Fruit fly (Drosophila melanogaster) whole organism, adult: Measurements from ENCODE around the gene CG14332.

Experiments
- CG14711 ChIP-seq: fragments of 200-800 bp; sonication (Bioruptor generic); optimal IDR thresholded peaks from 2 replicates; lab custom pipeline; 2018; ENCODE audit warnings: missing biosample characterization, mild to moderate bottlenecking, missing genetic modification characterization, moderate library complexity
- CG33017 ChIP-seq: fragments of 200-800 bp; sonication (Bioruptor generic); optimal IDR thresholded peaks from 2 replicates; lab custom pipeline; 2018; ENCODE audit warnings: missing biosample characterization, mild to moderate bottlenecking, missing genetic modification characterization, moderate library complexity
- CG5204 ChIP-seq: fragments of 200-800 bp; sonication (Bioruptor generic); optimal IDR thresholded peaks from 2 replicates; lab custom pipeline; 2016; ENCODE audit warnings: missing biosample characterization, missing genetic modification characterization
- CG7045 ChIP-seq: fragments of 200-800 bp; sonication (Bioruptor generic); optimal IDR thresholded peaks from 2 replicates; lab custom pipeline; 2017; ENCODE audit warnings: missing biosample characterization, mild to moderate bottlenecking, missing genetic modification characterization
- CG7101 ChIP-seq: fragments of 200-800 bp; sonication (Bioruptor generic); optimal IDR thresholded peaks from 2 replicates; lab custom pipeline; 2018; ENCODE audit warnings: missing biosample characterization, mild to moderate bottlenecking, missing genetic modification characterization, moderate library complexity
- Clk ChIP-seq: fragments of 200-800 bp; sonication (Bioruptor generic); optimal IDR thresholded peaks from 2 replicates; lab custom pipeline; 2017; ENCODE audit warnings: missing biosample characterization, missing genetic modification characterization
- Crg-1 ChIP-seq: fragments of 200-800 bp; sonication (Bioruptor generic); optimal IDR thresholded peaks from 2 replicates; lab custom pipeline; 2016; ENCODE audit warnings: missing biosample characterization, missing genetic modification characterization
- bab1 ChIP-seq: fragments of 200-800 bp; sonication (Bioruptor generic); optimal IDR thresholded peaks from 3 replicates; lab custom pipeline; 2019; ENCODE audit warnings: missing biosample characterization, mild to moderate bottlenecking, missing genetic modification characterization, moderate library complexity
- cic ChIP-seq: fragments of 200-800 bp; sonication (Bioruptor generic); optimal IDR thresholded peaks from 2 replicates; lab custom pipeline; 2017; ENCODE audit warnings: missing biosample characterization, mild to moderate bottlenecking, missing genetic modification characterization, moderate library complexity
- kay ChIP-seq: fragments of 200-800 bp; sonication (Bioruptor generic); peaks from one replicate; lab custom pipeline; 2016; ENCODE audit warnings: missing biosample characterization, missing genetic modification characterization, borderline replicate concordance
- ovo ChIP-seq: fragments of 200-800 bp; sonication (Bioruptor generic); optimal IDR thresholded peaks from 2 replicates; lab custom pipeline; 2016; ENCODE audit warnings: missing biosample characterization, missing genetic modification characterization
- tj ChIP-seq: fragments of 200-800 bp; sonication (Bioruptor generic); optimal IDR thresholded peaks from 3 replicates; lab custom pipeline; 2017; ENCODE audit warnings: missing biosample characterization, mild to moderate bottlenecking, missing genetic modification characterization, moderate library complexity

DNA sequence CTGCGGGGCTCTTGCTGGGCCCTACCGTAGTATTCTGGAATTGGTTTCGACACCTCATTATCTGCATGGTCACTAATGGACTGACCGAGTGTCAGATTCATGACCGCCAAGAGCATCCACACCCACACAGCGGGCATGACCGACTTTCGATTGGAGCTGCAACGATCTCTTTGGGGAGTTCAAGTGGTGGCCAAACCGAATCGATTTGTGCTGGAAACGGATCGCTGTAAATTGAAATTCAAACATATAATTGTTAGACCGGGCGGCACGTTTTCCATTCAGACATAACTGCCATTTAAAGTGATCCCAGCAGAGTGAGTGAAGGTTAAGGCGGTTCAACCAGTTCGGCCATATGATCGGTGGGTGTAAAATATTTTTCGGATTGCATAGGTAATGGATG, 15.6 kb downstream of the CG14332 start, which contains the start of the genes CG42824 and CG42798:
- TF ChIP-seq tj (no peak), CG7101 (no peak), ovo (GFP tag; lab: Kevin White, UChicago) (no peak), CG5204 (GFP tag; lab: Kevin White, UChicago) (no peak), kay (GFP tag; lab: Kevin White, UChicago) (no peak), cic (no peak), CG33017 (tag; lab: Kevin White, UChicago) (no peak), CG14711 (tag; lab: Kevin White, UChicago) (no peak), bab1 (GFP tag; lab: Kevin White, UChicago) (no peak), Clk (GFP tag; lab: Kevin White, UChicago) (no peak), CG7045 (no peak), Crg-1 (no peak)
